Fruit fly (Drosophila melanogaster): ENCODE measurements around the gene ATPsynD.

The ATPsynD gene

DNA sequence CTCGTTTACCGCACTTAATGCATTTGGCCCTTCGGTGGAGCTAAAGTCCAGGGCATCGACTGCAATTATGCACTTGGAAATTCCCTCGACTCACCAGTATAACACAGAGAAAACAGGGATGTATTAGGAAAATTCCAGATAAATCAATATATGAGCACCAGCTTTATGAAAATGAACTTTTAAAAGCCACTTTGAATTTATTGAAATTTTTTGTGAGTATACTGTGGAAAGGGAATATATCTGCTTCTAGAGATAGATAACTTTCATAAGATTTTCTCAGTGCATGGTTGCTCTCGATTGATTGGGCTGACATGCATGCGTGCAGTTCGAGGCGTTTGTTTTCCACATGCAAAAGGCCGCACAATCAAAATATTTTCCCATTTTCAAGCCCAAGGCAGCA is 11.0 kb downstream of the ATPsynD start:
- TF ChIP-seq CG11617 (GFP tag; optimal IDR thresholded peaks at IDR 0.05) (no peak), CG7101 (tag; optimal IDR thresholded peaks at IDR 0.05) (no peak), cic (GFP tag; optimal IDR thresholded peaks at IDR 0.05) (no peak), tj (GFP tag; optimal IDR thresholded peaks at IDR 0.05) (no peak), Mnt (GFP tag; optimal IDR thresholded peaks at IDR 0.05) (no peak), CG33017 (tag; optimal IDR thresholded peaks at IDR 0.05) (no peak), CG7045 (GFP tag; optimal IDR thresholded peaks at IDR 0.05) (no peak), CG1620 (GFP tag; optimal IDR thresholded peaks at IDR 0.05) (no peak), toe (GFP tag; optimal IDR thresholded peaks at IDR 0.05) (no peak), Hr96 (GFP tag; optimal IDR thresholded peaks at IDR 0.05) (no peak), pad (GFP tag; optimal IDR thresholded peaks at IDR 0.05) (no peak)

- TF ChIP-seq CG7045 (GFP tag; optimal IDR thresholded peaks at IDR 0.05) (no peak), CG1620 (GFP tag; optimal IDR thresholded peaks at IDR 0.05) (no peak), Hr96 (GFP tag; optimal IDR thresholded peaks at IDR 0.05) (no peak), tj (GFP tag; optimal IDR thresholded peaks at IDR 0.05) (no peak), cic (GFP tag; optimal IDR thresholded peaks at IDR 0.05) (no peak), cnc (optimal IDR thresholded peaks at IDR 0.05) (no peak)
Observed at dm6 chr3R:19106452-19106851, 11.7 kb downstream of the ATPsynD start.

DNA sequence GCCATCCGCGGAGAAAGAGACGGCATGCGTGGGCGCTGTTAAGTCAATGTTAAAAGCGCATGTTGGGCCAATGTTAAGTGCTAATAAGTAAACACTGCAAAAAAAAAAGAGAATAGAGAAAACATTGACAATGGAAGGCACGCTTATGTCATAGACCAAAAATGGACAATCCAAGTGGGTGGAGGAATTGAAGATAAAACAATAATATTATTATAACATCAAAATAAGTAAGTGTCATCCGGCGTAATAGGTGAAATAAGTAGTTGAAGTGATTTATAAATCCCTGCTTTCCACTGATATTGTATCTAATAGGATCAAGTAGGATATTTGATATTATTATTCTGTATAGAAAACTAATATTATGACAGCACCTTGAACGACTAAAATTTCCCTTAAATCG is 12.3 kb downstream of the ATPsynD start:
- TF ChIP-seq CG11617 (GFP tag; optimal IDR thresholded peaks at IDR 0.05) (no peak), bab1 (GFP tag; optimal IDR thresholded peaks at IDR 0.05) (no peak), ovo (GFP tag; optimal IDR thresholded peaks at IDR 0.05) (no peak)

DNA sequence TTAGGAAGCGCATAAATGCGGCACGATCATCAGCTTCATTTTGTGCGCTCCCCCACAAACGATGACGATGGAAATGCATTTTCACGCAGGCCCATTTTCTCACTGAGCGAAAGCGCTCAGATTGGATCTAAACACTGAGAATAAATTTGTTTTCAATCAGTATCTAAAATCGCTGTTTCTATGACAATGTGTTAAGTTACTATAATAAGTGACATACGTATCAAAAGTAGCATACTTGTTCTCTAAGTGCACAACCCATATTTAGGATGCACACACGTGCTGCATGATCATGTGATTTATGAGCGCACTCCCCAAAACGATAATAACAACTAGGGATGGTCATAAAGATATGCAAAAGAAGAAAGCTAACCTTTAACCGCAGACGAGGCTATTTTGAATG is 13.3 kb downstream of the ATPsynD start:
- TF ChIP-seq toe (GFP tag; optimal IDR thresholded peaks at IDR 0.05): no peak
- no peak for TF ChIP-seq cnc (optimal IDR thresholded peaks at IDR 0.05)
- no peak for TF ChIP-seq tj (GFP tag; optimal IDR thresholded peaks at IDR 0.05)
- no peak for TF ChIP-seq cic (GFP tag; optimal IDR thresholded peaks at IDR 0.05)
- TF ChIP-seq CG11617 (GFP tag; optimal IDR thresholded peaks at IDR 0.05): no peak

- TF ChIP-seq CG33017 (tag; optimal IDR thresholded peaks at IDR 0.05): no peak
- no peak for TF ChIP-seq pad (GFP tag; optimal IDR thresholded peaks at IDR 0.05)
- no peak for TF ChIP-seq ovo (GFP tag; optimal IDR thresholded peaks at IDR 0.05)
- no peak for TF ChIP-seq cic (GFP tag; optimal IDR thresholded peaks at IDR 0.05)
- no peak for TF ChIP-seq CG5204 (GFP tag; optimal IDR thresholded peaks at IDR 0.05)
- no peak for TF ChIP-seq Clk (GFP tag; optimal IDR thresholded peaks at IDR 0.05)
- TF ChIP-seq Hr96 (GFP tag; optimal IDR thresholded peaks at IDR 0.05): no peak
- TF ChIP-seq tj (GFP tag; optimal IDR thresholded peaks at IDR 0.05): no peak
- no peak for TF ChIP-seq kay (GFP tag; ENCODE audit: borderline replicate concordance)
- no peak for TF ChIP-seq cnc (optimal IDR thresholded peaks at IDR 0.05)
- TF ChIP-seq CG7101 (tag; optimal IDR thresholded peaks at IDR 0.05): no peak
- TF ChIP-seq Mnt (GFP tag; optimal IDR thresholded peaks at IDR 0.05): no peak
- TF ChIP-seq CG12768 (GFP tag; optimal IDR thresholded peaks at IDR 0.05): no peak
Observed at dm6 chr3R:19111159-19111558, 16.4 kb downstream of the ATPsynD start.

DNA sequence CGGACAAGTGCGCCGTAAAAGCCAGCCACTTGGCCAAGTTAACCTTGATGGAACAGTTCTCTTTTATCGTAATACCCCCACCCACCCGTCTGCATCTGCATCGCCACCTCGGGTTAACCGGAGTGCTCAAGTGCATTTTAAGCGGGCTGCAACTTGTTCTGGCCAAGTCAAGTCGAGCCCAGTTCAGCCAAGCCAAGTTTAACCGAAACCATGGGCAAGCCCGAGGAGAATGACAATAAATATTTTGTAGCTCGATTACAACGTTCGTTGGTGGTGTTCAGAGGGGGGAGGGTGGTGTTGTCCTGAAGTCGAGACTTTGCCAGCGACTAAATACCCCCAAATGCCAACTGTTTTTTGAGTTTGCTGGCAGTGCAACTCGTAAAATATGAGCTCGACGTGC is 17.6 kb downstream of the ATPsynD start:
- no peak for TF ChIP-seq CG33017 (tag; optimal IDR thresholded peaks at IDR 0.05)
- no peak for TF ChIP-seq Crg-1 (GFP tag; optimal IDR thresholded peaks at IDR 0.05)
- no peak for TF ChIP-seq CG1620 (GFP tag; optimal IDR thresholded peaks at IDR 0.05)
- TF ChIP-seq tj (GFP tag; optimal IDR thresholded peaks at IDR 0.05): peak; percentile 74
- no peak for TF ChIP-seq toe (GFP tag; optimal IDR thresholded peaks at IDR 0.05)
- no peak for TF ChIP-seq kay (GFP tag; ENCODE audit: borderline replicate concordance)

- TF ChIP-seq kay (GFP tag; ENCODE audit: borderline replicate concordance) (no peak), CG14711 (tag; optimal IDR thresholded peaks at IDR 0.05) (no peak), CG7101 (tag; optimal IDR thresholded peaks at IDR 0.05) (no peak), tj (GFP tag; optimal IDR thresholded peaks at IDR 0.05) (peak; percentile 66), CG7045 (GFP tag; optimal IDR thresholded peaks at IDR 0.05) (no peak), bab1 (GFP tag; optimal IDR thresholded peaks at IDR 0.05) (peak; percentile 73), Clk (GFP tag; optimal IDR thresholded peaks at IDR 0.05) (no peak), Crg-1 (GFP tag; optimal IDR thresholded peaks at IDR 0.05) (no peak), cic (GFP tag; optimal IDR thresholded peaks at IDR 0.05) (no peak)
Observed at dm6 chr3R:19113836-19114235, 19.0 kb downstream of the ATPsynD start.

dm6 chr3R:19118505-19119138 is 23.8 kb downstream of the ATPsynD start:
- TF ChIP-seq Clk (GFP tag; optimal IDR thresholded peaks at IDR 0.05) (no peak), cic (GFP tag; optimal IDR thresholded peaks at IDR 0.05) (no peak), CG1620 (GFP tag; optimal IDR thresholded peaks at IDR 0.05) (no peak), cnc (optimal IDR thresholded peaks at IDR 0.05) (no peak), kay (GFP tag; ENCODE audit: borderline replicate concordance) (no peak), Mnt (GFP tag; optimal IDR thresholded peaks at IDR 0.05) (no peak)
